Fruit fly (Drosophila melanogaster) Kc167 (cell line): Measurements from ENCODE around the gene CG12012.

Experiments used
- insv ChIP-seq: fragments of >200 bp; optimal IDR thresholded peaks from 3 replicates; lab custom pipeline; 2018; ENCODE audit warnings: missing external identifiers
- psq ChIP-seq: fragments of >200 bp; optimal IDR thresholded peaks from 2 replicates; lab custom pipeline; 2017; ENCODE audit warnings: missing external identifiers
- ttk ChIP-seq: sonication (Bioruptor generic); optimal IDR thresholded peaks from 2 replicates; lab custom pipeline; 2017; ENCODE audit warnings: missing external identifiers

dm6 chr3L:3385437-3385802, 8.9 kb downstream of the CG12012 start:
- TF ChIP-seq insv (lab: Kevin White, UChicago) = no peak
- no peak for TF ChIP-seq ttk (lab: Kevin White, UChicago)
- TF ChIP-seq psq (lab: Kevin White, UChicago) = no peak
